Worm (Caenorhabditis elegans) whole organism, L2 larva: ENCODE data around the gene nspc-5.

Experiments
- C34F6.9 ChIP-seq: fragments of 150-350 bp; optimal IDR thresholded peaks from 2 replicates; lab custom pipeline; 2014; ENCODE audit warnings: missing biosample characterization, missing genetic modification characterization
- F13H6.1 ChIP-seq: sonication (generic microtip); optimal IDR thresholded peaks from 2 replicates; lab custom pipeline; 2016; ENCODE audit warnings: missing genetic modification characterization, missing compliant biosample characterization
- R02D3.7 ChIP-seq: fragments of 150-350 bp; optimal IDR thresholded peaks from 2 replicates; lab custom pipeline; 2014; ENCODE audit warnings: missing biosample characterization, missing genetic modification characterization
- Y55F3AM.14 ChIP-seq: fragments of 200-800 bp; sonication (Bioruptor generic); optimal IDR thresholded peaks from 2 replicates; lab custom pipeline; 2018; ENCODE audit warnings: mild to moderate bottlenecking, missing genetic modification characterization, missing compliant biosample characterization
- alr-1 ChIP-seq: fragments of 150-350 bp; optimal IDR thresholded peaks from 2 replicates; lab custom pipeline; 2014; ENCODE audit warnings: missing biosample characterization, missing genetic modification characterization
- aly-2 ChIP-seq: fragments of 150-350 bp; optimal IDR thresholded peaks from 2 replicates; lab custom pipeline; 2014; ENCODE audit warnings: missing biosample characterization, missing genetic modification characterization
- ama-1 ChIP-seq: fragments of 150-350 bp; optimal IDR thresholded peaks from 2 replicates; lab custom pipeline; 2018; ENCODE audit warnings: inconsistent platforms
- blmp-1 ChIP-seq: sonication (generic microtip); optimal IDR thresholded peaks from 2 replicates; lab custom pipeline; 2017; ENCODE audit warnings: missing genetic modification characterization, mild to moderate bottlenecking, missing compliant biosample characterization, antibody characterized with exemption, moderate library complexity; ENCODE audit not compliant: insufficient read depth
- crh-2 ChIP-seq: sonication (generic microtip); optimal IDR thresholded peaks from 2 replicates; lab custom pipeline; 2017; ENCODE audit warnings: missing biosample characterization, missing genetic modification characterization
- egl-27 ChIP-seq: sonication (generic microtip); optimal IDR thresholded peaks from 3 replicates; lab custom pipeline; 2017; ENCODE audit warnings: missing biosample characterization, missing genetic modification reagents, missing genetic modification characterization
- elt-1 ChIP-seq: fragments of 150-350 bp; optimal IDR thresholded peaks from 2 replicates; lab custom pipeline; 2014; ENCODE audit warnings: missing biosample characterization, missing genetic modification characterization
- elt-3 ChIP-seq: sonication (generic microtip); optimal IDR thresholded peaks from 2 replicates; lab custom pipeline; 2017; ENCODE audit warnings: missing biosample characterization, missing genetic modification characterization
- gmeb-1 ChIP-seq: fragments of 150-350 bp; optimal IDR thresholded peaks from 2 replicates; lab custom pipeline; 2014; ENCODE audit warnings: missing biosample characterization, missing genetic modification characterization
- lin-11 ChIP-seq: fragments of 150-350 bp; sonication (generic microtip); optimal IDR thresholded peaks from 2 replicates; lab custom pipeline; 2014; ENCODE audit warnings: missing biosample characterization, missing genetic modification characterization, inconsistent platforms, mixed read lengths
- lin-13 ChIP-seq: fragments of 150-350 bp; optimal IDR thresholded peaks from 2 replicates; lab custom pipeline; 2014; ENCODE audit warnings: missing biosample characterization, missing genetic modification reagents, missing genetic modification characterization
- lsy-2 ChIP-seq, 2 experiments: fragments of 150-350 bp in 1 of 2; sonication (generic microtip) in 1 of 2; optimal IDR thresholded peaks; 2 replicates each; lab custom pipeline; 2014 to 2017; ENCODE audit warnings: missing biosample characterization in 2 of 2, missing genetic modification characterization in 2 of 2
- mab-5 ChIP-seq: fragments of 150-350 bp; optimal IDR thresholded peaks from 2 replicates; lab custom pipeline; 2014; ENCODE audit warnings: missing biosample characterization, missing genetic modification characterization
- mbf-1 ChIP-seq: sonication (generic microtip); optimal IDR thresholded peaks from 2 replicates; lab custom pipeline; 2017; ENCODE audit warnings: missing biosample characterization, missing genetic modification characterization
- mdl-1 ChIP-seq, 2 experiments: fragments of 150-350 bp in 1 of 2; sonication (generic microtip) in 1 of 2; optimal IDR thresholded peaks; 2 replicates each; lab custom pipeline; 2017; ENCODE audit warnings: missing biosample characterization in 2 of 2, missing genetic modification characterization in 2 of 2
- nhr-11 ChIP-seq: fragments of 150-350 bp; optimal IDR thresholded peaks from 2 replicates; lab custom pipeline; 2014; ENCODE audit warnings: missing biosample characterization, missing genetic modification characterization
- nhr-12 ChIP-seq: fragments of 150-350 bp; optimal IDR thresholded peaks from 2 replicates; lab custom pipeline; 2014; ENCODE audit warnings: missing biosample characterization, missing genetic modification characterization
- nhr-129 ChIP-seq: fragments of 150-350 bp; optimal IDR thresholded peaks from 2 replicates; lab custom pipeline; 2014; ENCODE audit warnings: missing biosample characterization, missing genetic modification characterization
- nhr-23 ChIP-seq: fragments of 150-350 bp; optimal IDR thresholded peaks from 2 replicates; lab custom pipeline; 2014; ENCODE audit warnings: missing biosample characterization, missing genetic modification reagents, missing genetic modification characterization
- nhr-237 ChIP-seq: fragments of 150-350 bp; optimal IDR thresholded peaks from 2 replicates; lab custom pipeline; 2014; ENCODE audit warnings: missing biosample characterization, missing genetic modification characterization
- nhr-25 ChIP-seq: fragments of 150-350 bp; sonication (generic microtip); optimal IDR thresholded peaks from 3 replicates; lab custom pipeline; 2014; ENCODE audit warnings: missing biosample characterization, missing genetic modification characterization
- nhr-6 ChIP-seq: fragments of 150-350 bp; optimal IDR thresholded peaks from 2 replicates; lab custom pipeline; 2014; ENCODE audit warnings: missing biosample characterization, missing genetic modification characterization
- peb-1 ChIP-seq: fragments of 150-350 bp; optimal IDR thresholded peaks from 2 replicates; lab custom pipeline; 2014; ENCODE audit warnings: missing biosample characterization, missing genetic modification characterization
- sem-4 ChIP-seq: fragments of 150-350 bp; optimal IDR thresholded peaks from 2 replicates; lab custom pipeline; 2014; ENCODE audit warnings: missing biosample characterization, missing genetic modification reagents, missing genetic modification characterization
- sma-3 ChIP-seq: sonication (generic microtip); optimal IDR thresholded peaks from 2 replicates; lab custom pipeline; 2016; ENCODE audit warnings: missing genetic modification reagents, missing genetic modification characterization, missing compliant biosample characterization
- sma-9 ChIP-seq, 2 experiments: fragments of 150-350 bp in 1 of 2; sonication (generic microtip) in 1 of 2; optimal IDR thresholded peaks; 2 replicates each; lab custom pipeline; 2014 to 2016; ENCODE audit warnings: missing genetic modification characterization in 2 of 2, mild to moderate bottlenecking in 1 of 2, missing biosample characterization in 1 of 2, missing compliant biosample characterization in 1 of 2, missing genetic modification reagents in 1 of 2, moderate library complexity in 1 of 2
- snpc-4 ChIP-seq: fragments of 150-350 bp; optimal IDR thresholded peaks from 2 replicates; lab custom pipeline; 2014; ENCODE audit warnings: missing biosample characterization, missing genetic modification characterization
- unc-39 ChIP-seq: fragments of 150-350 bp; optimal IDR thresholded peaks from 2 replicates; lab custom pipeline; 2014; ENCODE audit warnings: missing biosample characterization, missing genetic modification characterization
- unc-55 ChIP-seq: fragments of 150-350 bp; sonication (generic microtip); optimal IDR thresholded peaks from 3 replicates; lab custom pipeline; 2014; ENCODE audit warnings: missing biosample characterization, missing genetic modification reagents, missing genetic modification characterization
- unc-62 ChIP-seq: fragments of 150-350 bp; optimal IDR thresholded peaks from 2 replicates; lab custom pipeline; 2014; ENCODE audit warnings: missing biosample characterization, missing genetic modification reagents, missing genetic modification characterization
- zag-1 ChIP-seq: fragments of 150-350 bp; optimal IDR thresholded peaks from 2 replicates; lab custom pipeline; 2014; ENCODE audit warnings: missing biosample characterization, missing genetic modification characterization
- ztf-1 ChIP-seq: fragments of 200-800 bp; sonication (Bioruptor generic); conservative IDR thresholded peaks from 2 replicates; pipeline ENCODE4 v1.3.6; 2022; ENCODE audit warnings: missing genetic modification characterization, missing compliant biosample characterization
- ztf-11 ChIP-seq: sonication (generic microtip); optimal IDR thresholded peaks from 2 replicates; lab custom pipeline; 2017; ENCODE audit warnings: missing biosample characterization, missing genetic modification characterization
- ztf-4 ChIP-seq: fragments of 150-350 bp; optimal IDR thresholded peaks from 2 replicates; lab custom pipeline; 2014; ENCODE audit warnings: missing biosample characterization, missing genetic modification characterization

The nspc-5 gene

ce11 chrX:8556614-8557196 lies 18.2 kb downstream of the nspc-5 start, which contains the start of gene utx-1:
Gene utx-1, plus strand, starts transcription at chrX:8557146.
- TF ChIP-seq nhr-23 = no peak
- no peak for TF ChIP-seq unc-39 (tag; lab: Kevin White, UChicago)
- no peak for TF ChIP-seq elt-3 (tag; lab: Kevin White, UChicago)
- no peak for TF ChIP-seq peb-1 (tag; lab: Kevin White, UChicago)
- peak; percentile 11 for TF ChIP-seq C34F6.9
- TF ChIP-seq unc-55 (GFP tag; lab: Kevin White, UChicago) = peak; percentile 53
- no peak for TF ChIP-seq nhr-237 (tag; lab: Kevin White, UChicago)
- peak in 1 of 2 experiments; percentile 17 for TF ChIP-seq lsy-2 (tag; optimal IDR thresholded peaks at IDR 0.05; lab: Kevin White, UChicago)
- TF ChIP-seq aly-2 = no peak
- TF ChIP-seq lin-13 (GFP tag; lab: Kevin White, UChicago) = no peak
- TF ChIP-seq nhr-129 (tag; lab: Kevin White, UChicago) = peak; percentile 39
- no peak for TF ChIP-seq sem-4 (tag; lab: Kevin White, UChicago)
- TF ChIP-seq alr-1 (tag; lab: Kevin White, UChicago) = no peak
- TF ChIP-seq Y55F3AM.14 (GFP tag; lab: Kevin White, UChicago) = no peak
- TF ChIP-seq ztf-4 (tag; lab: Kevin White, UChicago) = no peak
- no peak for TF ChIP-seq crh-2
- TF ChIP-seq ztf-11 (tag; lab: Kevin White, UChicago) = no peak
- TF ChIP-seq egl-27 (tag; lab: Kevin White, UChicago) = no peak
- TF ChIP-seq nhr-25 = peak; percentile 36
- TF ChIP-seq F13H6.1 (tag; lab: Kevin White, UChicago) = peak; percentile 39
- TF ChIP-seq sma-9 (GFP tag; optimal IDR thresholded peaks at IDR 0.05; lab: Kevin White, UChicago) = no peak
- no peak for TF ChIP-seq sma-9 (tag; optimal IDR thresholded peaks at IDR 0.05; lab: Kevin White, UChicago)
- no peak for TF ChIP-seq nhr-6 (tag; lab: Kevin White, UChicago)
- TF ChIP-seq sma-3 (GFP tag; lab: Kevin White, UChicago) = peak; percentile 34
- no peak for TF ChIP-seq gmeb-1 (tag; lab: Kevin White, UChicago)
- no peak for TF ChIP-seq elt-1 (tag; lab: Kevin White, UChicago)
- no peak for TF ChIP-seq zag-1 (tag; lab: Kevin White, UChicago)
- no peak for TF ChIP-seq ztf-1
- no peak for TF ChIP-seq unc-62 (GFP tag; lab: Kevin White, UChicago)
- no peak for TF ChIP-seq mdl-1 (tag; optimal IDR thresholded peaks at IDR 0.05; lab: Kevin White, UChicago)
- TF ChIP-seq mbf-1 = no peak
- TF ChIP-seq mab-5 (tag; lab: Kevin White, UChicago) = no peak

- TF ChIP-seq mab-5 (tag; lab: Kevin White, UChicago) (no peak), sem-4 (tag; lab: Kevin White, UChicago) (no peak), sma-9 (GFP tag; optimal IDR thresholded peaks at IDR 0.05; lab: Kevin White, UChicago) (no peak), sma-9 (tag; optimal IDR thresholded peaks at IDR 0.05; lab: Kevin White, UChicago) (no peak), lin-11 (no peak), R02D3.7 (tag; lab: Kevin White, UChicago) (no peak), ama-1 (lab: Kevin White, UChicago) (no peak), nhr-12 (tag; lab: Kevin White, UChicago) (no peak), snpc-4 (tag; lab: Kevin White, UChicago) (no peak), nhr-11 (tag; lab: Kevin White, UChicago) (no peak), nhr-237 (tag; lab: Kevin White, UChicago) (no peak), blmp-1 (no peak), lin-13 (GFP tag; lab: Kevin White, UChicago) (no peak), sma-3 (GFP tag; lab: Kevin White, UChicago) (no peak), unc-62 (GFP tag; lab: Kevin White, UChicago) (no peak)
Observed at ce11 chrX:8562586-8562985, 24.1 kb downstream of the nspc-5 start.
